Fruit fly (Drosophila melanogaster) whole organism, embryonic: Measurements from ENCODE around the gene CG17108.

ENCODE experiments used
- Aef1 ChIP-seq: fragments of 200-800 bp; sonication (Bioruptor generic); IDR thresholded peaks from 3 replicates; pipeline ENCODE4 v1.3.6; 2022; ENCODE audit warnings: missing biosample characterization, missing genetic modification characterization
- BEAF-32 ChIP-seq: fragments of 200-800 bp; sonication (Bioruptor generic); optimal IDR thresholded peaks from 3 replicates; lab custom pipeline; 2017; ENCODE audit warnings: missing biosample characterization, missing genetic modification characterization, mild to moderate bottlenecking, moderate library complexity, missing genetic modification reagents
- Bgb ChIP-seq: fragments of 200-800 bp; sonication (Bioruptor generic); IDR thresholded peaks from 2 replicates; pipeline ENCODE4 v1.3.6; 2022; ENCODE audit warnings: missing biosample characterization, missing genetic modification characterization; ENCODE audit not compliant: partially characterized antibody
- CG11093 ChIP-seq: fragments of 200-800 bp; sonication (Bioruptor generic); IDR thresholded peaks from 3 replicates; pipeline ENCODE4 v1.3.6; 2022; ENCODE audit warnings: missing biosample characterization, missing genetic modification characterization
- CG12391 ChIP-seq: fragments of 200-800 bp; sonication (Bioruptor generic); optimal IDR thresholded peaks from 3 replicates; lab custom pipeline; 2018; ENCODE audit warnings: missing biosample characterization, mild to moderate bottlenecking, missing genetic modification characterization, moderate library complexity
- CG1647 ChIP-seq: fragments of 200-800 bp; sonication (Bioruptor generic); optimal IDR thresholded peaks from 3 replicates; lab custom pipeline; 2016; ENCODE audit warnings: missing biosample characterization, missing genetic modification characterization
- CG17829 ChIP-seq: fragments of 200-800 bp; optimal IDR thresholded peaks from 2 replicates; lab custom pipeline; 2019; ENCODE audit warnings: missing biosample characterization, mild to moderate bottlenecking, missing genetic modification characterization, moderate library complexity
- CG3065 ChIP-seq: fragments of 200-800 bp; sonication (Bioruptor generic); optimal IDR thresholded peaks from 2 replicates; lab custom pipeline; 2016; ENCODE audit warnings: missing biosample characterization, missing genetic modification characterization
- CG3163 ChIP-seq: fragments of 200-800 bp; sonication (Bioruptor generic); optimal IDR thresholded peaks from 3 replicates; lab custom pipeline; 2016; ENCODE audit warnings: missing biosample characterization, missing genetic modification characterization
- CG3407 ChIP-seq: fragments of 200-800 bp; sonication (Bioruptor generic); optimal IDR thresholded peaks from 2 replicates; lab custom pipeline; 2018; ENCODE audit warnings: missing biosample characterization, mild to moderate bottlenecking, missing genetic modification characterization
- CG4820 ChIP-seq: fragments of 200-800 bp; sonication (Bioruptor generic); optimal IDR thresholded peaks from 3 replicates; lab custom pipeline; 2016; ENCODE audit warnings: missing biosample characterization, missing genetic modification characterization
- CG8765 ChIP-seq: fragments of 200-800 bp; sonication (Bioruptor generic); IDR thresholded peaks from 2 replicates; pipeline ENCODE4 v1.3.6; 2022; ENCODE audit warnings: missing biosample characterization, missing genetic modification characterization
- CG8944 ChIP-seq: fragments of 200-800 bp; sonication (Bioruptor generic); optimal IDR thresholded peaks from 3 replicates; lab custom pipeline; 2016; ENCODE audit warnings: missing biosample characterization, missing genetic modification characterization
- D19B ChIP-seq: fragments of 200-800 bp; sonication (Bioruptor generic); optimal IDR thresholded peaks from 2 replicates; lab custom pipeline; 2017; ENCODE audit warnings: missing biosample characterization, mild to moderate bottlenecking, missing genetic modification characterization
- Doc3 ChIP-seq: fragments of 200-800 bp; sonication (Bioruptor generic); IDR thresholded peaks from 3 replicates; pipeline ENCODE4 v1.3.6; 2022; ENCODE audit warnings: missing biosample characterization, missing genetic modification characterization; ENCODE audit not compliant: partially characterized antibody
- Ets65A ChIP-seq: fragments of 200-800 bp; sonication (Bioruptor generic); peaks from one replicate; lab custom pipeline; 2016; ENCODE audit warnings: missing biosample characterization, missing genetic modification characterization
- Hey ChIP-seq: fragments of 200-800 bp; sonication (Bioruptor generic); optimal IDR thresholded peaks from 3 replicates; lab custom pipeline; 2018; ENCODE audit warnings: missing biosample characterization, mild to moderate bottlenecking, missing genetic modification characterization
- Hr39 ChIP-seq: fragments of >200 bp; optimal IDR thresholded peaks from 2 replicates; lab custom pipeline; 2017
- Hr51 ChIP-seq, 2 experiments: fragments of 200-800 bp; sonication (Bioruptor generic); optimal IDR thresholded peaks; 2 replicates in 1 of 2; 3 replicates in 1 of 2; lab custom pipeline; 2016 to 2018; ENCODE audit warnings: missing biosample characterization in 2 of 2, missing genetic modification characterization in 2 of 2, mild to moderate bottlenecking in 1 of 2, moderate library complexity in 1 of 2
- Lim3 ChIP-seq: fragments of 200-800 bp; sonication (Bioruptor generic); IDR thresholded peaks from 2 replicates; pipeline ENCODE4 v1.3.6; 2022; ENCODE audit warnings: missing biosample characterization, missing genetic modification characterization
- NC2β ChIP-seq: fragments of 200-800 bp; sonication (Bioruptor generic); optimal IDR thresholded peaks from 2 replicates; lab custom pipeline; 2016; ENCODE audit warnings: missing biosample characterization, missing genetic modification characterization
- NK7.1 ChIP-seq: fragments of 200-800 bp; sonication (Bioruptor generic); optimal IDR thresholded peaks from 3 replicates; lab custom pipeline; 2016; ENCODE audit warnings: missing biosample characterization, missing genetic modification characterization
- Nf-YC ChIP-seq: fragments of 200-800 bp; optimal IDR thresholded peaks from 3 replicates; lab custom pipeline; 2019; ENCODE audit warnings: missing biosample characterization, mild to moderate bottlenecking, missing genetic modification characterization, moderate library complexity
- Tbp ChIP-seq: fragments of >200 bp; optimal IDR thresholded peaks from 2 replicates; lab custom pipeline; 2018; ENCODE audit warnings: missing biosample characterization, missing genetic modification characterization
- ab ChIP-seq: fragments of 200-800 bp; sonication (Bioruptor generic); optimal IDR thresholded peaks from 2 replicates; lab custom pipeline; 2016; ENCODE audit warnings: missing biosample characterization, missing genetic modification characterization
- al ChIP-seq: fragments of 200-800 bp; sonication (Bioruptor generic); IDR thresholded peaks from 2 replicates; pipeline ENCODE4 v1.3.6; 2022; ENCODE audit warnings: missing biosample characterization, missing genetic modification characterization
- ash1 ChIP-seq: fragments of 200-800 bp; sonication (Bioruptor generic); optimal IDR thresholded peaks from 2 replicates; lab custom pipeline; 2018; ENCODE audit warnings: missing biosample characterization, mild to moderate bottlenecking, missing genetic modification characterization
- bsh ChIP-seq, 2 experiments: fragments of 200-800 bp; sonication (Bioruptor generic); optimal IDR thresholded peaks; 2 replicates each; lab custom pipeline; 2017 to 2018; ENCODE audit warnings: mild to moderate bottlenecking in 2 of 2, missing biosample characterization in 2 of 2, missing genetic modification characterization in 2 of 2, moderate library complexity in 1 of 2
- btn ChIP-seq: fragments of 200-800 bp; sonication (Bioruptor generic); optimal IDR thresholded peaks from 2 replicates; lab custom pipeline; 2016; ENCODE audit warnings: missing biosample characterization, missing genetic modification characterization
- corto ChIP-seq: fragments of 200-800 bp; sonication (Bioruptor generic); optimal IDR thresholded peaks from 2 replicates; lab custom pipeline; 2016; ENCODE audit warnings: missing biosample characterization, mild to moderate bottlenecking, missing genetic modification characterization, moderate library complexity
- ems ChIP-seq: fragments of 200-800 bp; sonication (Bioruptor generic); optimal IDR thresholded peaks from 3 replicates; lab custom pipeline; 2016; ENCODE audit warnings: missing biosample characterization, missing genetic modification characterization
- exex ChIP-seq: fragments of 200-800 bp; sonication (Bioruptor generic); optimal IDR thresholded peaks from 4 replicates; lab custom pipeline; 2018; ENCODE audit warnings: missing biosample characterization, mild to moderate bottlenecking, missing genetic modification characterization, moderate library complexity
- her ChIP-seq: fragments of 200-800 bp; sonication (Bioruptor generic); optimal IDR thresholded peaks from 2 replicates; lab custom pipeline; 2016; ENCODE audit warnings: missing biosample characterization, missing genetic modification characterization
- inv ChIP-seq: fragments of 200-800 bp; sonication (Bioruptor generic); IDR thresholded peaks from 2 replicates; pipeline ENCODE4 v1.3.6; 2022; ENCODE audit warnings: missing biosample characterization, missing genetic modification characterization; ENCODE audit not compliant: partially characterized antibody
- lilli ChIP-seq: fragments of 200-800 bp; sonication (Bioruptor generic); optimal IDR thresholded peaks from 3 replicates; lab custom pipeline; 2016; ENCODE audit warnings: missing biosample characterization, missing genetic modification characterization
- maf-S ChIP-seq: fragments of 200-800 bp; sonication (Bioruptor generic); optimal IDR thresholded peaks from 2 replicates; lab custom pipeline; 2016; ENCODE audit warnings: missing biosample characterization, missing genetic modification characterization
- mld ChIP-seq: fragments of 200-800 bp; sonication (Bioruptor generic); IDR thresholded peaks from 3 replicates; pipeline ENCODE4 v1.3.6; 2022; ENCODE audit warnings: missing biosample characterization, missing genetic modification characterization; ENCODE audit not compliant: partially characterized antibody
- nerfin-1 ChIP-seq: fragments of 200-800 bp; sonication (Bioruptor generic); optimal IDR thresholded peaks from 3 replicates; lab custom pipeline; 2019; ENCODE audit warnings: missing biosample characterization, mild to moderate bottlenecking, missing genetic modification characterization, moderate library complexity
- ro ChIP-seq: fragments of 200-800 bp; sonication (Bioruptor generic); IDR thresholded peaks from 2 replicates; pipeline ENCODE4 v1.3.6; 2022; ENCODE audit warnings: missing biosample characterization, missing genetic modification characterization
- seq ChIP-seq: fragments of 200-800 bp; sonication (Bioruptor generic); IDR thresholded peaks from 2 replicates; pipeline ENCODE4 v1.3.6; 2022; ENCODE audit warnings: missing biosample characterization, missing genetic modification characterization
- so ChIP-seq: fragments of 200-800 bp; sonication (Bioruptor generic); IDR thresholded peaks from 3 replicates; pipeline ENCODE4 v1.3.6; 2022; ENCODE audit warnings: missing biosample characterization, missing genetic modification characterization
- z ChIP-seq: fragments of 200-800 bp; sonication (Bioruptor generic); IDR thresholded peaks from 3 replicates; pipeline ENCODE4 v1.3.6; 2022; ENCODE audit warnings: missing biosample characterization, missing genetic modification characterization
- zfh2 ChIP-seq: fragments of 200-800 bp; sonication (Bioruptor generic); optimal IDR thresholded peaks from 2 replicates; lab custom pipeline; 2016; ENCODE audit warnings: missing biosample characterization, missing genetic modification characterization

The CG17108 gene

DNA sequence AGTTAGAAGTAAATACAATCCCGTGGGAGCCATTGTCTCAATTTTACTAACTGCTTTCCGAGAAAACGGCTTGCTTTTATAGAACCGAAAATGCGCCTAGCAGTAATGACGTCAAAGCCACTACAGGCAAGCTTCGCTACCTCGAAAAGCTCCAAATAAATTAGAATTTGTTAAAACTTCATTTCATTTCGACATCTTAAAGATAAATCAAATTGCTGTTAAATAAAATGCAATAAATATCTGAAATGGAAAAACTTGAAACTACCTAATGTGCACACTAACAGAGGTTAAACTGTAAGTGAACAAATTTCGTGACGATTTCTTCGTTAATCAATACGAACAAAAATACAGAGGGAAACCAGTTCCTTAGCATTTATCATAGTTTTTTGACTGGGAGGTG, 4.1 kb upstream of the CG17108 start, which contains the start of gene CG7300 (continued):
- TF ChIP-seq bsh (GFP tag; optimal IDR thresholded peaks at IDR 0.05; lab: Kevin White, UChicago) (peak in 1 of 2 experiments; percentile 73), nerfin-1 (no peak), btn (GFP tag; lab: Kevin White, UChicago) (no peak), her (GFP tag; lab: Kevin White, UChicago) (peak; percentile 45), exex (tag; lab: Kevin White, UChicago) (no peak), BEAF-32 (GFP tag; lab: Kevin White, UChicago) (no peak), Tbp (GFP tag; lab: Kevin White, UChicago) (no peak), Aef1 (peak; percentile 57; the same call in 2 of the 3 replicates), so (GFP tag; lab: Robert Waterston, UW) (no peak), mld (no peak), al (GFP tag; lab: Robert Waterston, UW) (peak; percentile 73), NC2β (GFP tag; lab: Kevin White, UChicago) (no peak), Nf-YC (tag; lab: Kevin White, UChicago) (no peak), ro (GFP tag; lab: Robert Waterston, UW) (no peak), ems (GFP tag; lab: Kevin White, UChicago) (peak; percentile 29), seq (GFP tag; lab: Robert Waterston, UW) (no peak), Bgb (GFP tag; lab: Robert Waterston, UW) (no peak), ab (GFP tag; lab: Kevin White, UChicago) (no peak), Doc3 (no peak), Ets65A (GFP tag; lab: Kevin White, UChicago) (peak; percentile 90), D19B (GFP tag; lab: Kevin White, UChicago) (peak; percentile 11), CG3065 (GFP tag; lab: Kevin White, UChicago) (no peak), NK7.1 (peak; percentile 12), CG11093 (GFP tag; lab: Robert Waterston, UW) (no peak), z (GFP tag; lab: Robert Waterston, UW) (no peak), Hr51 (GFP tag; optimal IDR thresholded peaks at IDR 0.05; lab: Kevin White, UChicago) (peak; percentile 6 to 40), ash1 (GFP tag; lab: Kevin White, UChicago) (no peak), CG8765 (GFP tag; lab: Robert Waterston, UW) (no peak), maf-S (GFP tag; lab: Kevin White, UChicago) (no peak), lilli (peak; percentile 62), CG12391 (peak; percentile 58), inv (no peak), CG17829 (tag; lab: Kevin White, UChicago) (peak; percentile 17), Lim3 (no peak), CG3163 (GFP tag; lab: Kevin White, UChicago) (no peak), CG3407 (GFP tag; lab: Kevin White, UChicago) (no peak), corto (no peak), zfh2 (GFP tag; lab: Kevin White, UChicago) (no peak), CG8944 (GFP tag; lab: Kevin White, UChicago) (peak; percentile 23)

DNA sequence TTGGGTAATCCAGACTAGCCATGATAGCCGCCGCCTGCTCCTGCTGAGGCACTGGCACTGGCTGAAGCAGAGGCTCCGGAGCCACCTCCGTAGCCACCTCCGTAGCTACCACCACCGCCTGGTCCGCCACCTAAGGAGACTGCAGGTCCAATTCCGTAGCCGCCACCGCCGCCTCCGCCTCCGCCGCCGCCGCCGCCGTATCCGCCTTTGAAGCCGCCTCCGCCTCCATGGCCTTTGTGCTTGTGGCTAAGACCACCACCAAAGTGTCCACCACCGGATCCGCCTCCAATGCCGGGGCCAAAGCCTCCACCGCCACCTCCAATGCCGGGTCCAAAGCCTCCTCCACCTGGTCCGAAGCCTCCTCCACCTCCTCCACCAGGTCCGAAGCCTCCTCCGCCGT, 885 bp downstream of the CG17108 start:
- no peak for TF ChIP-seq CG12391
- peak; percentile 74 for TF ChIP-seq Hr39 (lab: Kevin White, UChicago)
- TF ChIP-seq Hey: no peak
- TF ChIP-seq CG4820 (GFP tag; lab: Kevin White, UChicago): no peak
- TF ChIP-seq CG1647 (GFP tag; lab: Kevin White, UChicago): no peak
